Fruit fly (Drosophila melanogaster) whole organism: ENCODE data around the gene CG15044.

ENCODE experiments used
- CG8478 ChIP-seq: fragments of >200 bp; optimal IDR thresholded peaks from 2 replicates; lab custom pipeline; 2018; ENCODE audit warnings: inconsistent platforms
- Dll ChIP-seq: fragments of >200 bp; optimal IDR thresholded peaks from 2 replicates; lab custom pipeline; 2017
- EcR ChIP-seq, 2 experiments: fragments of >200 bp; optimal IDR thresholded peaks; 2 replicates each; lab custom pipeline; 2017; ENCODE audit warnings: missing biosample characterization in 2 of 2, missing genetic modification characterization in 2 of 2, missing genetic modification reagents in 2 of 2
- pan ChIP-seq: fragments of >200 bp; optimal IDR thresholded peaks from 2 replicates; lab custom pipeline; 2017
- psq ChIP-seq: fragments of >200 bp; optimal IDR thresholded peaks from 2 replicates; lab custom pipeline; 2017
- usp ChIP-seq: fragments of >200 bp; optimal IDR thresholded peaks from 2 replicates; lab custom pipeline; 2017; ENCODE audit warnings: missing biosample characterization, missing genetic modification characterization, mixed read lengths

CG15044 gene

dm6 chrX:18452717-18453116 is 39.1 kb downstream of the CG15044 start:
- TF ChIP-seq CG8478 (lab: Kevin White, UChicago) = no peak
- no peak for TF ChIP-seq psq (lab: Kevin White, UChicago)
- no peak for TF ChIP-seq Dll (lab: Kevin White, UChicago)
- no peak for TF ChIP-seq EcR (GFP tag; optimal IDR thresholded peaks at IDR 0.05; lab: Kevin White, UChicago)
- no peak for TF ChIP-seq usp (GFP tag; lab: Kevin White, UChicago)
- TF ChIP-seq pan (lab: Kevin White, UChicago) = no peak
